Worm (Caenorhabditis elegans) whole organism, L1 larva: ENCODE results near the gene F48F7.6.

Experiments
- C04F5.9 ChIP-seq: sonication (generic microtip); optimal IDR thresholded peaks from 2 replicates; lab custom pipeline; 2016; ENCODE audit warnings: missing genetic modification characterization, missing compliant biosample characterization
- C34B4.2 ChIP-seq: sonication (generic microtip); optimal IDR thresholded peaks from 2 replicates; lab custom pipeline; 2017; ENCODE audit warnings: mild to moderate bottlenecking, missing genetic modification characterization, missing compliant biosample characterization
- alr-1 ChIP-seq: fragments of 200-800 bp; sonication (Bioruptor generic); optimal IDR thresholded peaks from 2 replicates; lab custom pipeline; 2018; ENCODE audit warnings: borderline replicate concordance, mild to moderate bottlenecking, missing genetic modification characterization, missing compliant biosample characterization
- aly-2 ChIP-seq: fragments of 150-350 bp; optimal IDR thresholded peaks from 2 replicates; lab custom pipeline; 2014; ENCODE audit warnings: missing biosample characterization, missing genetic modification characterization
- ama-1 ChIP-seq: fragments of 150-350 bp; optimal IDR thresholded peaks from 2 replicates; lab custom pipeline; 2014
- blmp-1 ChIP-seq: fragments of 150-350 bp; optimal IDR thresholded peaks from 2 replicates; lab custom pipeline; 2014; ENCODE audit warnings: missing biosample characterization, missing genetic modification characterization
- ceh-8 ChIP-seq: fragments of 200-800 bp; sonication (Bioruptor generic); optimal IDR thresholded peaks from 2 replicates; lab custom pipeline; 2018; ENCODE audit warnings: mild to moderate bottlenecking, missing genetic modification characterization, moderate library complexity, missing compliant biosample characterization
- ces-1 ChIP-seq: fragments of 150-350 bp; optimal IDR thresholded peaks from 2 replicates; lab custom pipeline; 2014; ENCODE audit warnings: missing biosample characterization, missing genetic modification reagents, missing genetic modification characterization
- efl-1 ChIP-seq, 4 experiments: fragments of 150-350 bp; optimal IDR thresholded peaks in 3 of 4; peaks in 1 of 4; 1 replicate in 1 of 4; 2 replicates in 3 of 4; lab custom pipeline; 2014; ENCODE audit warnings: missing biosample characterization in 2 of 4, missing genetic modification characterization in 2 of 4, missing genetic modification reagents in 2 of 4
- egl-13 ChIP-seq: sonication (generic microtip); optimal IDR thresholded peaks from 2 replicates; lab custom pipeline; 2016; ENCODE audit warnings: missing genotype, missing genetic modification reagents, missing genetic modification characterization, missing compliant biosample characterization
- elt-2 ChIP-seq: sonication (generic microtip); optimal IDR thresholded peaks from 2 replicates; lab custom pipeline; 2016; ENCODE audit warnings: missing genetic modification characterization, mild to moderate bottlenecking, inconsistent platforms, missing compliant biosample characterization, missing genetic modification reagents
- elt-3 ChIP-seq, 6 experiments: fragments of 150-350 bp in 1 of 6; sonication (generic microtip); optimal IDR thresholded peaks; 2 replicates each; lab custom pipeline; 2017 to 2018; ENCODE audit warnings: missing biosample characterization in 6 of 6, missing genetic modification characterization in 6 of 6, inconsistent platforms in 1 of 6
- ets-5 ChIP-seq: fragments of 200-800 bp; sonication (Bioruptor generic); IDR thresholded peaks from 2 replicates; pipeline ENCODE4 v1.3.6; 2022; ENCODE audit warnings: missing genetic modification characterization, missing compliant biosample characterization
- fkh-10 ChIP-seq: sonication (generic microtip); optimal IDR thresholded peaks from 2 replicates; lab custom pipeline; 2017; ENCODE audit warnings: missing biosample characterization, missing genetic modification reagents, missing genetic modification characterization
- fkh-4 ChIP-seq: sonication (generic microtip); optimal IDR thresholded peaks from 2 replicates; lab custom pipeline; 2016; ENCODE audit warnings: missing compliant biosample characterization, missing genetic modification characterization, borderline replicate concordance
- fkh-8 ChIP-seq: sonication (generic microtip); optimal IDR thresholded peaks from 2 replicates; lab custom pipeline; 2016; ENCODE audit warnings: mild to moderate bottlenecking, missing genetic modification characterization, missing compliant biosample characterization
- hlh-17 ChIP-seq: fragments of 200-800 bp; sonication (Bioruptor generic); optimal IDR thresholded peaks from 2 replicates; lab custom pipeline; 2018; ENCODE audit warnings: missing genetic modification characterization, mild to moderate bottlenecking, missing compliant biosample characterization, moderate library complexity, borderline replicate concordance
- hpl-2 ChIP-seq: fragments of 150-350 bp; optimal IDR thresholded peaks from 2 replicates; lab custom pipeline; 2014; ENCODE audit warnings: missing biosample characterization, missing genetic modification reagents, missing genetic modification characterization
- isw-1 ChIP-seq: fragments of 200-800 bp; sonication (Bioruptor generic); IDR thresholded peaks from 2 replicates; pipeline ENCODE4 v1.3.6; 2022; ENCODE audit warnings: missing genetic modification characterization, missing compliant biosample characterization
- lin-39 ChIP-seq: fragments of 150-350 bp; optimal IDR thresholded peaks from 2 replicates; lab custom pipeline; 2014; ENCODE audit warnings: missing biosample characterization, missing genetic modification reagents, missing genetic modification characterization
- mdl-1 ChIP-seq, 2 experiments: fragments of 150-350 bp; optimal IDR thresholded peaks; 2 replicates each; lab custom pipeline; 2014 to 2017; ENCODE audit warnings: missing biosample characterization in 2 of 2, missing genetic modification characterization in 2 of 2, inconsistent platforms in 1 of 2
- mef-2 ChIP-seq: fragments of 150-350 bp; optimal IDR thresholded peaks from 2 replicates; lab custom pipeline; 2014; ENCODE audit warnings: missing biosample characterization, missing genetic modification characterization
- mep-1 ChIP-seq: fragments of 150-350 bp; optimal IDR thresholded peaks from 2 replicates; lab custom pipeline; 2014; ENCODE audit warnings: missing biosample characterization, missing genetic modification characterization
- nhr-11 ChIP-seq: fragments of 150-350 bp; optimal IDR thresholded peaks from 2 replicates; lab custom pipeline; 2014; ENCODE audit warnings: missing biosample characterization, missing genetic modification characterization
- nhr-12 ChIP-seq: sonication (generic microtip); optimal IDR thresholded peaks from 2 replicates; lab custom pipeline; 2017; ENCODE audit warnings: missing biosample characterization, missing genetic modification characterization
- nhr-19 ChIP-seq: fragments of 200-800 bp; sonication (Bioruptor generic); conservative IDR thresholded peaks from 2 replicates; pipeline ENCODE4 v1.3.6; 2022; ENCODE audit warnings: missing genetic modification characterization, missing compliant biosample characterization
- nhr-20 ChIP-seq: sonication (generic microtip); optimal IDR thresholded peaks from 2 replicates; lab custom pipeline; 2016; ENCODE audit warnings: mild to moderate bottlenecking, missing genetic modification characterization, missing compliant biosample characterization
- nhr-237 ChIP-seq: fragments of 150-350 bp; optimal IDR thresholded peaks from 2 replicates; lab custom pipeline; 2014; ENCODE audit warnings: missing biosample characterization, missing genetic modification characterization
- nhr-71 ChIP-seq: sonication (generic microtip); optimal IDR thresholded peaks from 2 replicates; lab custom pipeline; 2016; ENCODE audit warnings: mild to moderate bottlenecking, missing genetic modification characterization, moderate library complexity, missing compliant biosample characterization
- nhr-76 ChIP-seq: sonication (generic microtip); optimal IDR thresholded peaks from 2 replicates; lab custom pipeline; 2017; ENCODE audit warnings: missing biosample characterization, missing genetic modification characterization
- nhr-77 ChIP-seq: fragments of 150-350 bp; optimal IDR thresholded peaks from 2 replicates; lab custom pipeline; 2014; ENCODE audit warnings: missing biosample characterization, missing genetic modification characterization
- nhr-84 ChIP-seq: sonication (generic microtip); optimal IDR thresholded peaks from 2 replicates; lab custom pipeline; 2017; ENCODE audit warnings: missing biosample characterization, missing genetic modification characterization
- pag-3 ChIP-seq: sonication (generic microtip); optimal IDR thresholded peaks from 2 replicates; lab custom pipeline; 2017; ENCODE audit warnings: missing genetic modification characterization, mild to moderate bottlenecking, missing compliant biosample characterization, antibody characterized with exemption, borderline replicate concordance; ENCODE audit not compliant: insufficient read depth
- rnt-1 ChIP-seq: sonication (generic microtip); optimal IDR thresholded peaks from 2 replicates; lab custom pipeline; 2016; ENCODE audit warnings: mild to moderate bottlenecking, missing genetic modification characterization, moderate library complexity, missing compliant biosample characterization
- snpc-4 ChIP-seq: fragments of 150-350 bp; optimal IDR thresholded peaks from 2 replicates; lab custom pipeline; 2014; ENCODE audit warnings: missing biosample characterization, missing genetic modification characterization
- snu-23 ChIP-seq: sonication (generic microtip); optimal IDR thresholded peaks from 2 replicates; lab custom pipeline; 2016; ENCODE audit warnings: missing genetic modification characterization, missing compliant biosample characterization
- sox-4 ChIP-seq: sonication (generic microtip); optimal IDR thresholded peaks from 2 replicates; lab custom pipeline; 2016; ENCODE audit warnings: missing genetic modification characterization, missing compliant biosample characterization
- unc-130 ChIP-seq: fragments of 150-350 bp; optimal IDR thresholded peaks from 2 replicates; lab custom pipeline; 2017; ENCODE audit warnings: missing biosample characterization, missing genetic modification characterization, inconsistent platforms
- unc-86 ChIP-seq: sonication (generic microtip); optimal IDR thresholded peaks from 2 replicates; lab custom pipeline; 2016; ENCODE audit warnings: missing genetic modification characterization, missing compliant biosample characterization
- vab-15 ChIP-seq: sonication (generic microtip); optimal IDR thresholded peaks from 2 replicates; lab custom pipeline; 2017; ENCODE audit warnings: missing genotype, mild to moderate bottlenecking, missing genetic modification characterization, missing compliant biosample characterization
- zip-4 ChIP-seq: fragments of 200-800 bp; sonication (Bioruptor generic); optimal IDR thresholded peaks from 2 replicates; lab custom pipeline; 2018; ENCODE audit warnings: mild to moderate bottlenecking, missing genetic modification characterization, moderate library complexity, missing compliant biosample characterization
- ztf-11 ChIP-seq, 2 experiments: sonication (generic microtip); optimal IDR thresholded peaks; 2 replicates each; lab custom pipeline; 2016 to 2017; ENCODE audit warnings: missing genetic modification characterization in 2 of 2, missing biosample characterization in 1 of 2, missing compliant biosample characterization in 1 of 2
- ztf-4 ChIP-seq: fragments of 150-350 bp; optimal IDR thresholded peaks from 2 replicates; lab custom pipeline; 2014; ENCODE audit warnings: missing biosample characterization, missing genetic modification characterization

F48F7.6 gene

DNA sequence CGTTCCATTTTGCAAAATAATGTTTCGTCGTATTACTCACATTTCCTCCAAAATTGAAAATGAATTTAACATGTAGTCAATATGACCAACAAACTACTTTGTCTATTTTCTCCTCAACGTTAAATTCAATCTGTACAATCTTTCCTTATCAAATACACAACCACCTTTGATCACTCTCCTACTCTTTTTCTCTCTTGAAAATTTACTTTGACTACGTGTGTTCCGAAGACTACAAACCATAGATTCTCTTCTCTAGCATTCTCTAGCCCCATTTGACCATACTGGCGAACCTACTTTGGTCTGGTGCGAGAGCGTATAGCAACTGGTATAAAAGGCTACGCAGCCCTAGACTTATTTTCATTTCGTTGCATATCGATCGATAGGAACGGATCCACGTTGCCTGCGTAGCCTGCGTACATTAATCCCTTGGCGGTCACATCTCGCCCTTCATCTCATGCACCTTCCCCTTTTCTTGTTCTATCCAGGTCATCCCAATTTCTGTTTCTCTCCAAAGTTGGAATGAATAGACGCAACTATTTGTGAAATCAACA lies 22.6 kb downstream of the F48F7.6 start:
- no peak for TF ChIP-seq isw-1 (GFP tag; lab: Robert Waterston, UW)
- TF ChIP-seq nhr-20 (tag; lab: Kevin White, UChicago) = peak; percentile 51
- no peak for TF ChIP-seq unc-86 (tag; lab: Kevin White, UChicago)
- TF ChIP-seq nhr-11 (tag; lab: Kevin White, UChicago) = no peak
- peak; percentile 32 for TF ChIP-seq unc-130 (tag; lab: Kevin White, UChicago)
- TF ChIP-seq mdl-1 (tag; optimal IDR thresholded peaks at IDR 0.05; lab: Kevin White, UChicago) = peak in 1 of 2 experiments; percentile 1
- no peak for TF ChIP-seq ces-1
- no peak for TF ChIP-seq C04F5.9 (tag; lab: Kevin White, UChicago)
- TF ChIP-seq aly-2 (tag; lab: Kevin White, UChicago) = no peak
- TF ChIP-seq ets-5 (GFP tag; lab: Robert Waterston, UW) = no peak
- TF ChIP-seq fkh-4 (tag; lab: Kevin White, UChicago) = no peak
- TF ChIP-seq rnt-1 (tag; lab: Kevin White, UChicago) = no peak
- TF ChIP-seq blmp-1 (tag; lab: Kevin White, UChicago) = peak; percentile 74
- TF ChIP-seq alr-1 = no peak
- peak in 5 of 6 experiments; percentile 4 to 66 (median 42) for TF ChIP-seq elt-3 (tag; optimal IDR thresholded peaks at IDR 0.05; lab: Kevin White, UChicago)
- TF ChIP-seq nhr-237 (tag; lab: Kevin White, UChicago) = no peak
- TF ChIP-seq lin-39 = no peak
- TF ChIP-seq ztf-11 (tag; optimal IDR thresholded peaks at IDR 0.05; lab: Kevin White, UChicago) = no peak
- no peak for TF ChIP-seq efl-1 (optimal IDR thresholded peaks at IDR 0.05; lab: Kevin White, UChicago)
- TF ChIP-seq efl-1 (GFP tag; optimal IDR thresholded peaks at IDR 0.05 in 1 of 2; lab: Kevin White, UChicago) = peak in 1 of 2 experiments; percentile 84
- no peak for TF ChIP-seq hlh-17 (GFP tag; lab: Kevin White, UChicago)
- peak; percentile 34 for TF ChIP-seq mep-1 (tag; lab: Kevin White, UChicago)
- TF ChIP-seq sox-4 (tag; lab: Kevin White, UChicago) = no peak
- no peak for TF ChIP-seq vab-15 (tag; lab: Kevin White, UChicago)
- TF ChIP-seq nhr-76 (tag; lab: Kevin White, UChicago) = no peak
- TF ChIP-seq nhr-71 (tag; lab: Kevin White, UChicago) = peak; percentile 2
- TF ChIP-seq nhr-84 (tag; lab: Kevin White, UChicago) = no peak
- no peak for TF ChIP-seq pag-3 (tag; lab: Kevin White, UChicago)
- no peak for TF ChIP-seq ztf-4
- no peak for TF ChIP-seq snpc-4
- no peak for TF ChIP-seq nhr-19 (GFP tag; lab: Robert Waterston, UW)
- TF ChIP-seq egl-13 (tag; lab: Kevin White, UChicago) = no peak
- no peak for TF ChIP-seq zip-4 (GFP tag; lab: Kevin White, UChicago)
- TF ChIP-seq fkh-8 = no peak
- TF ChIP-seq elt-2 (tag; lab: Kevin White, UChicago) = peak; percentile 13
- TF ChIP-seq hpl-2 (GFP tag; lab: Kevin White, UChicago) = no peak
- TF ChIP-seq nhr-12 (tag; lab: Kevin White, UChicago) = no peak
- TF ChIP-seq ama-1 (lab: Kevin White, UChicago) = no peak
- TF ChIP-seq snu-23 (GFP tag; lab: Kevin White, UChicago) = peak; percentile 24
- no peak for TF ChIP-seq C34B4.2 (tag; lab: Kevin White, UChicago)
- no peak for TF ChIP-seq mef-2 (tag; lab: Kevin White, UChicago)
- TF ChIP-seq ceh-8 = no peak
- no peak for TF ChIP-seq fkh-10
- TF ChIP-seq nhr-77 (tag; lab: Kevin White, UChicago) = no peak
